Worm (Caenorhabditis elegans) whole organism, mixed stage, embryonic: ENCODE results near the gene F54H12.4.
A peak's percentile ranks its signal among the peaks of the same experiment; 100 is the strongest.

Experiments used
- ceh-39 ChIP-seq: fragments of 150-350 bp; optimal IDR thresholded peaks from 2 replicates; lab custom pipeline; 2014; ENCODE audit warnings: missing biosample characterization, missing genetic modification characterization
- nhr-12 ChIP-seq: fragments of 150-350 bp; optimal IDR thresholded peaks from 2 replicates; lab custom pipeline; 2014; ENCODE audit warnings: missing biosample characterization, missing genetic modification characterization
- nhr-2 ChIP-seq: fragments of 150-350 bp; optimal IDR thresholded peaks from 2 replicates; lab custom pipeline; 2014; ENCODE audit warnings: missing biosample characterization, missing genetic modification characterization
- sem-2 ChIP-seq: fragments of 200-800 bp; sonication (Bioruptor generic); optimal IDR thresholded peaks from 2 replicates; lab custom pipeline; 2018; ENCODE audit warnings: mild to moderate bottlenecking, missing genetic modification characterization, missing compliant biosample characterization
- tbx-8 ChIP-seq: fragments of 200-800 bp; sonication (Bioruptor generic); optimal IDR thresholded peaks from 2 replicates; lab custom pipeline; 2018; ENCODE audit warnings: mild to moderate bottlenecking, missing genetic modification characterization, moderate library complexity, missing compliant biosample characterization
- unc-120 ChIP-seq: sonication (generic microtip); optimal IDR thresholded peaks from 2 replicates; lab custom pipeline; 2017; ENCODE audit warnings: missing genetic modification characterization, missing compliant biosample characterization; ENCODE audit not compliant: poor library complexity, severe bottlenecking
- unc-62 ChIP-seq: fragments of 150-350 bp; optimal IDR thresholded peaks from 2 replicates; lab custom pipeline; 2014; ENCODE audit warnings: missing biosample characterization, missing genetic modification reagents, missing genetic modification characterization

F54H12.4 gene

DNA sequence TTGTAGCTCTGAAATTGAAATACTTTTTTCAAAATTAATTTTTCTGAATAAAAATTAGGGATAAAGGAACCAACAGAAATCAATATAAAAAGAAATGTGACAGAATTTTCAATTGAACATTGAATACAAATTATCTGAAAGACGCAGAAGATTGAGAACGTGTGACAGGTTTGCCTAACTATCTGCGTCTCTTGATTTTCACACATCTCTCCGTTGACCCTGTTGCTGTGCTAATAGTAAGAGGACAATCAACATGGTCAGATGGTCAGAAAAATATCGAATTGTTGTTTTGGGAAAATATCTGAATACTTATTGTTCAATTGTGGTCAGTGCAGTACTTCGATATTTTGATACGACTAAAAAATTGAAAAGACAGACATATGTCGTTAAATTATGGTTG lies 50.9 kb downstream of the F54H12.4 start, which contains the start of gene ZK688.7:
Gene ZK688.7, minus strand, starts transcription at position 14 of the 400 bp plus-strand sequence.
- TF ChIP-seq nhr-12 (tag; lab: Kevin White, UChicago) (no peak), tbx-8 (GFP tag; lab: Kevin White, UChicago) (no peak), unc-62 (GFP tag; lab: Kevin White, UChicago) (peak; percentile 12), nhr-2 (tag; lab: Kevin White, UChicago) (peak; percentile 51), unc-120 (tag; lab: Kevin White, UChicago) (no peak), sem-2 (GFP tag; lab: Kevin White, UChicago) (no peak), ceh-39 (tag; lab: Kevin White, UChicago) (peak; percentile 61)
